Worm (Caenorhabditis elegans) whole organism, young adult: Measurements from ENCODE around the gene Y43F8B.3.

Experiments used
- F10E7.11 ChIP-seq: sonication (generic microtip); optimal IDR thresholded peaks from 2 replicates; lab custom pipeline; 2017; ENCODE audit warnings: mild to moderate bottlenecking, missing genetic modification characterization, moderate library complexity, missing compliant biosample characterization
- F57C9.4 ChIP-seq: sonication (generic microtip); optimal IDR thresholded peaks from 2 replicates; lab custom pipeline; 2017; ENCODE audit warnings: mild to moderate bottlenecking, missing genetic modification characterization, missing compliant biosample characterization
- K11D2.4 ChIP-seq: fragments of 200-800 bp; sonication (Bioruptor generic); IDR thresholded peaks from 2 replicates; pipeline ENCODE4 v1.3.6; 2022; ENCODE audit warnings: missing genetic modification reagents, missing genetic modification characterization, missing compliant biosample characterization
- Y53F4B.3 ChIP-seq: fragments of 200-800 bp; sonication (Bioruptor generic); IDR thresholded peaks from 2 replicates; pipeline ENCODE4 v1.3.6; 2022; ENCODE audit warnings: missing genetic modification reagents, missing genetic modification characterization, missing compliant biosample characterization
- attf-3 ChIP-seq: fragments of 200-800 bp; sonication (Bioruptor generic); conservative IDR thresholded peaks from 2 replicates; pipeline ENCODE4 v1.3.6; 2022; ENCODE audit warnings: missing genetic modification reagents, missing genetic modification characterization, missing compliant biosample characterization
- ceh-100 ChIP-seq: fragments of 200-800 bp; sonication (Bioruptor generic); IDR thresholded peaks from 2 replicates; pipeline ENCODE4 v1.3.6; 2022; ENCODE audit warnings: missing genetic modification reagents, missing genetic modification characterization, missing compliant biosample characterization
- ceh-27 ChIP-seq: fragments of 200-800 bp; sonication (Bioruptor generic); optimal IDR thresholded peaks from 2 replicates; lab custom pipeline; 2018; ENCODE audit warnings: mild to moderate bottlenecking, missing genetic modification characterization, moderate library complexity, missing compliant biosample characterization
- ceh-58 ChIP-seq: fragments of 200-800 bp; sonication (Bioruptor generic); IDR thresholded peaks from 2 replicates; pipeline ENCODE4 v1.3.6; 2022; ENCODE audit warnings: missing genetic modification characterization, missing compliant biosample characterization
- ceh-91 ChIP-seq: fragments of 200-800 bp; sonication (Bioruptor generic); IDR thresholded peaks from 2 replicates; pipeline ENCODE4 v1.3.6; 2022; ENCODE audit warnings: missing genetic modification reagents, missing genetic modification characterization, missing compliant biosample characterization
- die-1 ChIP-seq: sonication (generic microtip); optimal IDR thresholded peaks from 2 replicates; lab custom pipeline; 2016; ENCODE audit warnings: missing genotype, mild to moderate bottlenecking, missing genetic modification characterization, missing compliant biosample characterization
- dpff-1 ChIP-seq: sonication (generic microtip); optimal IDR thresholded peaks from 2 replicates; lab custom pipeline; 2017; ENCODE audit warnings: mild to moderate bottlenecking, missing genetic modification characterization, missing compliant biosample characterization
- dpl-1 ChIP-seq: fragments of 150-350 bp; optimal IDR thresholded peaks from 2 replicates; lab custom pipeline; 2014; ENCODE audit warnings: missing biosample characterization, missing genetic modification reagents, missing genetic modification characterization
- egl-44 ChIP-seq: fragments of 200-800 bp; sonication (Bioruptor generic); IDR thresholded peaks from 2 replicates; pipeline ENCODE4 v1.3.6; 2022; ENCODE audit warnings: missing genetic modification reagents, missing genetic modification characterization, missing compliant biosample characterization
- egrh-3 ChIP-seq: fragments of 200-800 bp; sonication (Bioruptor generic); IDR thresholded peaks from 2 replicates; pipeline ENCODE4 v1.3.6; 2022; ENCODE audit warnings: missing genetic modification reagents, missing genetic modification characterization, missing compliant biosample characterization
- him-1 ChIP-seq: sonication (generic microtip); optimal IDR thresholded peaks from 2 replicates; lab custom pipeline; 2016; ENCODE audit warnings: missing genotype, missing genetic modification reagents, missing genetic modification characterization, missing compliant biosample characterization
- hmg-1.2 ChIP-seq: fragments of 200-800 bp; sonication (Bioruptor generic); IDR thresholded peaks from 2 replicates; pipeline ENCODE4 v1.3.6; 2022; ENCODE audit warnings: missing genetic modification reagents, missing genetic modification characterization, missing compliant biosample characterization
- hmg-20 ChIP-seq: fragments of 200-800 bp; sonication (Bioruptor generic); IDR thresholded peaks from 2 replicates; pipeline ENCODE4 v1.3.6; 2022; ENCODE audit warnings: missing genetic modification reagents, missing genetic modification characterization, missing compliant biosample characterization
- lin-26 ChIP-seq: fragments of 200-800 bp; sonication (Bioruptor generic); IDR thresholded peaks from 2 replicates; pipeline ENCODE4 v1.3.6; 2022; ENCODE audit warnings: missing genetic modification reagents, missing genetic modification characterization, missing compliant biosample characterization
- lin-35 ChIP-seq, 3 experiments: fragments of 150-350 bp in 2 of 3; sonication (generic microtip) in 1 of 3; optimal IDR thresholded peaks; 2 replicates each; lab custom pipeline; 2014 to 2018; ENCODE audit warnings: missing biosample characterization in 3 of 3, missing genetic modification characterization in 3 of 3, missing genetic modification reagents in 3 of 3
- lsl-1 ChIP-seq: fragments of 200-800 bp; sonication (Bioruptor generic); optimal IDR thresholded peaks from 2 replicates; lab custom pipeline; 2018; ENCODE audit warnings: mild to moderate bottlenecking, missing genetic modification characterization, moderate library complexity, missing compliant biosample characterization
- lsy-27 ChIP-seq: sonication (generic microtip); optimal IDR thresholded peaks from 2 replicates; lab custom pipeline; 2017; ENCODE audit warnings: missing genetic modification characterization, mild to moderate bottlenecking, missing compliant biosample characterization, antibody characterized with exemption, missing genotype, borderline replicate concordance; ENCODE audit not compliant: insufficient read depth
- madf-10 ChIP-seq: sonication (generic microtip); optimal IDR thresholded peaks from 2 replicates; lab custom pipeline; 2016; ENCODE audit warnings: mild to moderate bottlenecking, missing genetic modification characterization, missing compliant biosample characterization
- madf-3 ChIP-seq: fragments of 200-800 bp; sonication (Bioruptor generic); IDR thresholded peaks from 2 replicates; pipeline ENCODE4 v1.3.6; 2022; ENCODE audit warnings: missing genetic modification reagents, missing genetic modification characterization, missing compliant biosample characterization
- mcd-1 ChIP-seq: fragments of 200-800 bp; sonication (Bioruptor generic); IDR thresholded peaks from 2 replicates; pipeline ENCODE4 v1.3.6; 2022; ENCODE audit warnings: missing genetic modification reagents, missing genetic modification characterization, missing compliant biosample characterization
- mxl-1 ChIP-seq: sonication (generic microtip); optimal IDR thresholded peaks from 2 replicates; lab custom pipeline; 2016; ENCODE audit warnings: missing genetic modification characterization, missing compliant biosample characterization
- nhr-179 ChIP-seq: sonication (generic microtip); optimal IDR thresholded peaks from 2 replicates; lab custom pipeline; 2016; ENCODE audit warnings: mild to moderate bottlenecking, missing genetic modification characterization, missing compliant biosample characterization
- pha-4 ChIP-seq: fragments of 150-350 bp; sonication (generic microtip); optimal IDR thresholded peaks from 2 replicates; lab custom pipeline; 2014; ENCODE audit warnings: missing biosample characterization, missing genetic modification reagents, missing genetic modification characterization
- rcor-1 ChIP-seq: fragments of 200-800 bp; sonication (Bioruptor generic); IDR thresholded peaks from 2 replicates; pipeline ENCODE4 v1.3.6; 2022; ENCODE audit warnings: missing genetic modification reagents, missing genetic modification characterization, missing compliant biosample characterization
- sdz-38 ChIP-seq: sonication (generic microtip); optimal IDR thresholded peaks from 2 replicates; lab custom pipeline; 2016; ENCODE audit warnings: missing genotype, missing genetic modification characterization, missing compliant biosample characterization
- somi-1 ChIP-seq: fragments of 200-800 bp; sonication (Bioruptor generic); optimal IDR thresholded peaks from 2 replicates; lab custom pipeline; 2018; ENCODE audit warnings: mild to moderate bottlenecking, missing genetic modification characterization, missing compliant biosample characterization
- zfh-2 ChIP-seq: fragments of 200-800 bp; sonication (Bioruptor generic); conservative IDR thresholded peaks from 2 replicates; pipeline ENCODE4 v1.3.6; 2022; ENCODE audit warnings: missing genetic modification reagents, missing genetic modification characterization, missing compliant biosample characterization
- zim-3 ChIP-seq: sonication (generic microtip); optimal IDR thresholded peaks from 2 replicates; lab custom pipeline; 2017; ENCODE audit warnings: mild to moderate bottlenecking, missing genetic modification characterization, moderate library complexity, missing compliant biosample characterization
- ztf-18 ChIP-seq: sonication (generic microtip); optimal IDR thresholded peaks from 2 replicates; lab custom pipeline; 2016; ENCODE audit warnings: missing genotype, mild to moderate bottlenecking, missing genetic modification characterization, missing compliant biosample characterization
- ztf-22 ChIP-seq: fragments of 200-800 bp; sonication (Bioruptor generic); optimal IDR thresholded peaks from 2 replicates; lab custom pipeline; 2018; ENCODE audit warnings: mild to moderate bottlenecking, missing genetic modification characterization, moderate library complexity, missing compliant biosample characterization
- ztf-28 ChIP-seq: fragments of 200-800 bp; sonication (Bioruptor generic); IDR thresholded peaks from 2 replicates; pipeline ENCODE4 v1.3.6; 2022; ENCODE audit warnings: missing genetic modification reagents, missing genetic modification characterization, missing compliant biosample characterization

The Y43F8B.3 gene

ce11 chrV:19502579-19503151 lies at the start of gene Y43F8B.3:
Gene Y43F8B.3, plus strand, starts transcription at chrV:19503101.
- peak; percentile 54; the same call in 1 of the 2 replicates for TF ChIP-seq lin-26 (GFP tag; lab: Robert Waterston, UW)
- no peak for TF ChIP-seq lsl-1 (GFP tag; lab: Kevin White, UChicago)
- TF ChIP-seq madf-3 (GFP tag; lab: Robert Waterston, UW) = 0 out of 2 replicates have a peak, but pooled peaks have one; percentile 36
- TF ChIP-seq lin-35 (GFP tag; optimal IDR thresholded peaks at IDR 0.05; lab: Kevin White, UChicago) = no peak
- TF ChIP-seq ceh-100 = no peak

- TF ChIP-seq somi-1 (GFP tag; lab: Kevin White, UChicago) (no peak), ceh-27 (GFP tag; lab: Kevin White, UChicago) (no peak), F57C9.4 (tag; lab: Kevin White, UChicago) (no peak), hmg-1.2 (GFP tag; lab: Robert Waterston, UW) (no peak), madf-10 (no peak), nhr-179 (no peak), F10E7.11 (tag; lab: Kevin White, UChicago) (no peak), mcd-1 (GFP tag; lab: Robert Waterston, UW) (no peak), zfh-2 (GFP tag; lab: Robert Waterston, UW) (no peak), hmg-20 (GFP tag; lab: Robert Waterston, UW) (no peak), mxl-1 (tag; lab: Kevin White, UChicago) (no peak), ztf-28 (GFP tag; lab: Robert Waterston, UW) (no peak), rcor-1 (GFP tag; lab: Robert Waterston, UW) (no peak), pha-4 (tag; lab: Kevin White, UChicago) (no peak), die-1 (tag; lab: Kevin White, UChicago) (no peak), sdz-38 (tag; lab: Kevin White, UChicago) (no peak), egl-44 (GFP tag; lab: Robert Waterston, UW) (no peak), Y53F4B.3 (no peak)
Observed at ce11 chrV:19455650-19456049, 47.3 kb upstream of the Y43F8B.3 start, which contains the start of the genes Y43F8B.13 and Y43F8B.14. Gene Y43F8B.13, plus strand, starts transcription at chrV:19455950. Gene Y43F8B.14, minus strand, starts transcription at chrV:19455971.

ce11 chrV:19457120-19457519 lies 45.8 kb upstream of the Y43F8B.3 start, which contains the start of gene Y43F8B.24:
Gene Y43F8B.24, plus strand, starts transcription at chrV:19457420.
- TF ChIP-seq K11D2.4 (GFP tag; lab: Robert Waterston, UW) (no peak), ceh-58 (no peak), lsl-1 (GFP tag; lab: Kevin White, UChicago) (no peak), ceh-91 (GFP tag; lab: Robert Waterston, UW) (no peak), lsy-27 (no peak), zim-3 (tag; lab: Kevin White, UChicago) (no peak), him-1 (no peak), egrh-3 (GFP tag; lab: Robert Waterston, UW) (no peak), ztf-22 (GFP tag; lab: Kevin White, UChicago) (no peak), dpl-1 (no peak), lin-26 (GFP tag; lab: Robert Waterston, UW) (no peak), attf-3 (no peak), ztf-18 (tag; lab: Kevin White, UChicago) (no peak), dpff-1 (tag; lab: Kevin White, UChicago) (no peak)
